Fruit fly (Drosophila melanogaster): ENCODE results near the gene TpnC73F.

Gene TpnC73F

DNA sequence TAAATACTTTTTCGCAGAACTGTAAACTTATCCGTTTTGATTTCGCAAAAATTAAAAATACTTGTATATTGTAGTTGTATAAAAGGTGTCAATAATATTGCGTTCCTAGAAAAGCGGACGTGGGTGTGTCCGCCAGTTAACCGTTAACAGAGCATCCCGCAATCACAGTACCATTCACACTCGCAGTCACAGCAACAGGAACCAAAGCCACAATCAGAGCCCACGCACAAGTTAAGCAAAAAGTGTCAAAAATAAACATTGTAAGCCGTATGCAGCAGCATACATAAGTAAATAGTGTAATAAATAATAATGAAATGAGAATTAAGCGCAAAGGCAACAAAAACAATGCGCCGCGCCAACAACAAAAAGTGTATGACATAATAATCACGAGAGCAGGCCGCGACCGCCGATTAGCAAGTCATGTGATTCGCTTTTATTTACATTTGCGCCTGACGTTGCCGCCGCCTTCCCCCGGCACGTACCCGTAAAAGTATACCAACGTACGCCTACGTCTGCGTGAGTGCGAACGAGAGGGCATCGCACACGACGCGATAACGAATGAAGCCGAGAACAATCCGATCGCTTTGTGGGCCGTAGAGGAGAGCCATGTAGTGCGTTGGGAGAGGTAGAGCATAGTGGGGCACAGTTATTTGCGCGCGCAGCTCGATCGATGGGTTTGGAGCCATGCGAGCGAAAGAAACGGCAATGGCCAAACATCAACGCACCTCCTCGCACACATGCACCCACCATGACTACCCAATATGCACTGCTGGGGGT is 36.0 kb upstream of the TpnC73F start (continued):
- peak; percentile 2 for TF ChIP-seq Myb (GFP tag; optimal IDR thresholded peaks at IDR 0.05)
- TF ChIP-seq HmgD (GFP tag; optimal IDR thresholded peaks at IDR 0.05): peak; percentile 72
- TF ChIP-seq CG15601 (tag; optimal IDR thresholded peaks at IDR 0.05): no peak
- peak; percentile 56 for TF ChIP-seq pb (GFP tag; optimal IDR thresholded peaks at IDR 0.05)
- TF ChIP-seq CG10147 (GFP tag; optimal IDR thresholded peaks at IDR 0.05): no peak
- no peak for TF ChIP-seq BEAF-32 (GFP tag; optimal IDR thresholded peaks at IDR 0.05)
- TF ChIP-seq ewg (GFP tag; optimal IDR thresholded peaks at IDR 0.05): no peak
- TF ChIP-seq CG7963 (GFP tag; IDR thresholded peaks at IDR 0.05; ENCODE audit: partially characterized antibody): 0 out of 3 replicates have a peak, but pooled peaks have one; percentile 45
- no peak for TF ChIP-seq C15 (GFP tag; IDR thresholded peaks at IDR 0.05)
- peak; percentile 49 for TF ChIP-seq grau (tag; optimal IDR thresholded peaks at IDR 0.05)
- TF ChIP-seq CG15514 (GFP tag; optimal IDR thresholded peaks at IDR 0.05): peak; percentile 54
- no peak for TF ChIP-seq CG11560 (tag; IDR thresholded peaks at IDR 0.05)
- 0 out of 2 replicates have a peak, but pooled peaks have one; percentile 26 for TF ChIP-seq ranshi (GFP tag; IDR thresholded peaks at IDR 0.05)
- no peak for TF ChIP-seq CG4854 (GFP tag; optimal IDR thresholded peaks at IDR 0.05)
- peak; percentile 33 for TF ChIP-seq caup (GFP tag; optimal IDR thresholded peaks at IDR 0.05; ENCODE audit: severe bottlenecking)
- TF ChIP-seq Jarid2 (GFP tag; optimal IDR thresholded peaks at IDR 0.05): peak; percentile 25
- TF ChIP-seq her (GFP tag; optimal IDR thresholded peaks at IDR 0.05): no peak
- TF ChIP-seq Six4 (GFP tag; optimal IDR thresholded peaks at IDR 0.05): no peak
- TF ChIP-seq CG2199 (GFP tag; IDR thresholded peaks at IDR 0.05): peak; percentile 72; the same call in 1 of the 3 replicates
- TF ChIP-seq CG31441 (GFP tag; IDR thresholded peaks at IDR 0.05): no peak
- no peak; the same call in 1 of the 2 replicates for TF ChIP-seq NFAT (GFP tag; IDR thresholded peaks at IDR 0.05)
- no peak for TF ChIP-seq CG11398 (GFP tag; optimal IDR thresholded peaks at IDR 0.05)
- no peak for TF ChIP-seq Kr (GFP tag; optimal IDR thresholded peaks at IDR 0.05)
- peak; percentile 85 for TF ChIP-seq CG10321 (GFP tag; IDR thresholded peaks at IDR 0.05)
- peak; percentile 50 for TF ChIP-seq Hmr (GFP tag; optimal IDR thresholded peaks at IDR 0.05)
- TF ChIP-seq fd96Cb (tag; optimal IDR thresholded peaks at IDR 0.05): peak; percentile 16
- TF ChIP-seq corto (GFP tag; optimal IDR thresholded peaks at IDR 0.05): no peak
- TF ChIP-seq GATAe (GFP tag; conservative IDR thresholded peaks at IDR 0.05): peak; percentile 89
- TF ChIP-seq CG7745 (tag; optimal IDR thresholded peaks at IDR 0.05): no peak
- no peak for TF ChIP-seq wdn (GFP tag; IDR thresholded peaks at IDR 0.05)
- peak; percentile 38; the same call in 1 of the 2 replicates for TF ChIP-seq sna (GFP tag; IDR thresholded peaks at IDR 0.05; ENCODE audit: partially characterized antibody)
- TF ChIP-seq sr (GFP tag; IDR thresholded peaks at IDR 0.05): peak; percentile 95
- peak; percentile 5; the same call in 1 of the 2 replicates for TF ChIP-seq Taf1 (GFP tag; IDR thresholded peaks at IDR 0.05)
- no peak for TF ChIP-seq gt (GFP tag; IDR thresholded peaks at IDR 0.05)
- TF ChIP-seq cad (GFP tag; optimal IDR thresholded peaks at IDR 0.05): no peak
- no peak for TF ChIP-seq fd3F (GFP tag; optimal IDR thresholded peaks at IDR 0.05)
- TF ChIP-seq CG11696 (GFP tag; IDR thresholded peaks at IDR 0.05): peak; percentile 95
- peak; percentile 44 for TF ChIP-seq ttk (GFP tag; IDR thresholded peaks at IDR 0.05)
- TF ChIP-seq ems (GFP tag; optimal IDR thresholded peaks at IDR 0.05): no peak
- TF ChIP-seq CG6272 (GFP tag; IDR thresholded peaks at IDR 0.05): no peak
- TF ChIP-seq Vsx1 (GFP tag; optimal IDR thresholded peaks at IDR 0.05): peak; percentile 73
- TF ChIP-seq Side (GFP tag; optimal IDR thresholded peaks at IDR 0.05): no peak
- TF ChIP-seq CG11247 (GFP tag; IDR thresholded peaks at IDR 0.05): peak; percentile 42; the same call in 1 of the 2 replicates
- TF ChIP-seq lilli (GFP tag; optimal IDR thresholded peaks at IDR 0.05): peak; percentile 57
- no peak for TF ChIP-seq CG7786 (GFP tag; optimal IDR thresholded peaks at IDR 0.05)
